Worm (Caenorhabditis elegans) whole organism, L2 larva: Measurements from ENCODE around the gene F07E5.13.

Source experiments
- R02D3.7 ChIP-seq: fragments of 150-350 bp; optimal IDR thresholded peaks from 2 replicates; lab custom pipeline; 2014; ENCODE audit warnings: missing biosample characterization, missing genetic modification characterization
- mab-5 ChIP-seq: fragments of 150-350 bp; optimal IDR thresholded peaks from 2 replicates; lab custom pipeline; 2014; ENCODE audit warnings: missing biosample characterization, missing genetic modification characterization
- mbf-1 ChIP-seq: sonication (generic microtip); optimal IDR thresholded peaks from 2 replicates; lab custom pipeline; 2017; ENCODE audit warnings: missing biosample characterization, missing genetic modification characterization
- nhr-11 ChIP-seq: fragments of 150-350 bp; optimal IDR thresholded peaks from 2 replicates; lab custom pipeline; 2014; ENCODE audit warnings: missing biosample characterization, missing genetic modification characterization
- nhr-25 ChIP-seq: fragments of 150-350 bp; sonication (generic microtip); optimal IDR thresholded peaks from 3 replicates; lab custom pipeline; 2014; ENCODE audit warnings: missing biosample characterization, missing genetic modification characterization
- nhr-77 ChIP-seq: fragments of 150-350 bp; optimal IDR thresholded peaks from 2 replicates; lab custom pipeline; 2014; ENCODE audit warnings: missing biosample characterization, missing genetic modification characterization
- skn-1 ChIP-seq: sonication (generic microtip); optimal IDR thresholded peaks from 2 replicates; lab custom pipeline; 2017; ENCODE audit warnings: missing biosample characterization, missing genetic modification characterization

ce11 chrII:2087206-2087605, 23.3 kb upstream of the F07E5.13 start:
- TF ChIP-seq mab-5 (tag; lab: Kevin White, UChicago) (no peak), R02D3.7 (tag; lab: Kevin White, UChicago) (no peak), nhr-25 (tag; lab: Kevin White, UChicago) (no peak), skn-1 (tag; lab: Kevin White, UChicago) (no peak), nhr-11 (tag; lab: Kevin White, UChicago) (no peak), nhr-77 (tag; lab: Kevin White, UChicago) (no peak), mbf-1 (no peak)
